Worm (Caenorhabditis elegans) whole organism, midembryonic: ENCODE data around the gene F14F9.5.

Source experiments
- T22C8.4 ChIP-seq: fragments of 200-800 bp; sonication (Bioruptor generic); IDR thresholded peaks from 2 replicates; pipeline ENCODE4 v1.3.6; 2022; ENCODE audit warnings: missing genetic modification characterization, missing compliant biosample characterization
- cog-1 ChIP-seq: sonication (generic microtip); optimal IDR thresholded peaks from 2 replicates; lab custom pipeline; 2016; ENCODE audit warnings: missing genetic modification characterization, missing compliant biosample characterization
- flt-1 ChIP-seq: fragments of 200-800 bp; sonication (Bioruptor generic); IDR thresholded peaks from 2 replicates; pipeline ENCODE4 v1.3.6; 2022; ENCODE audit warnings: missing genetic modification characterization, missing compliant biosample characterization
- med-1 ChIP-seq: sonication (generic microtip); optimal IDR thresholded peaks from 2 replicates; lab custom pipeline; 2017; ENCODE audit warnings: missing genetic modification characterization, mild to moderate bottlenecking, missing compliant biosample characterization, antibody characterized with exemption, missing genetic modification reagents; ENCODE audit not compliant: insufficient read depth
- ref-1 ChIP-seq: fragments of 200-800 bp; sonication (Bioruptor generic); conservative IDR thresholded peaks from 2 replicates; pipeline ENCODE4 v1.3.6; 2022; ENCODE audit warnings: missing genetic modification reagents, missing genetic modification characterization, missing compliant biosample characterization
- tab-1 ChIP-seq: fragments of 200-800 bp; sonication (Bioruptor generic); IDR thresholded peaks from 2 replicates; pipeline ENCODE4 v1.3.6; 2022; ENCODE audit warnings: missing genetic modification characterization, missing compliant biosample characterization
- ztf-23 ChIP-seq: fragments of 200-800 bp; sonication (Bioruptor generic); IDR thresholded peaks from 2 replicates; pipeline ENCODE4 v1.3.6; 2022; ENCODE audit warnings: missing genetic modification reagents, missing genetic modification characterization, missing compliant biosample characterization

- no peak for TF ChIP-seq flt-1
- TF ChIP-seq med-1 = no peak
- TF ChIP-seq cog-1 (tag; lab: Kevin White, UChicago) = no peak
- TF ChIP-seq tab-1 (GFP tag; lab: Robert Waterston, UW) = no peak
- TF ChIP-seq ztf-23 (GFP tag; lab: Robert Waterston, UW) = no peak
- no peak for TF ChIP-seq T22C8.4 (GFP tag; lab: Robert Waterston, UW)
- no peak for TF ChIP-seq ref-1 (GFP tag; lab: Robert Waterston, UW)
Measured at ce11 chrV:5088311-5088710, 38.6 kb upstream of the F14F9.5 start.
